Worm (Caenorhabditis elegans) whole organism, L4 larva: Measurements from ENCODE around the gene dmsr-14.

Experiments
- F26F4.8 ChIP-seq: fragments of 200-800 bp; sonication (Bioruptor generic); conservative IDR thresholded peaks from 2 replicates; pipeline ENCODE4 v1.3.6; 2022; ENCODE audit warnings: missing genetic modification characterization, missing compliant biosample characterization
- egl-27 ChIP-seq: sonication (generic microtip); optimal IDR thresholded peaks from 3 replicates; lab custom pipeline; 2017; ENCODE audit warnings: missing biosample characterization, missing genetic modification reagents, missing genetic modification characterization
- fos-1 ChIP-seq: fragments of 150-350 bp; optimal IDR thresholded peaks from 2 replicates; lab custom pipeline; 2014; ENCODE audit warnings: missing biosample characterization, missing genetic modification characterization
- lin-1 ChIP-seq: fragments of 200-800 bp; sonication (Bioruptor generic); IDR thresholded peaks from 2 replicates; pipeline ENCODE4 v1.3.6; 2022; ENCODE audit warnings: missing genetic modification reagents, missing genetic modification characterization, missing compliant biosample characterization
- lin-29 ChIP-seq: fragments of 200-800 bp; sonication (Bioruptor generic); IDR thresholded peaks from 2 replicates; pipeline ENCODE4 v1.3.6; 2022; ENCODE audit warnings: missing genetic modification reagents, missing genetic modification characterization, missing compliant biosample characterization
- lin-39 ChIP-seq: fragments of 150-350 bp; optimal IDR thresholded peaks from 2 replicates; lab custom pipeline; 2014; ENCODE audit warnings: missing biosample characterization, missing genetic modification reagents, missing genetic modification characterization
- nhr-102 ChIP-seq: sonication (generic microtip); optimal IDR thresholded peaks from 2 replicates; lab custom pipeline; 2016; ENCODE audit warnings: mild to moderate bottlenecking, missing genetic modification characterization, moderate library complexity, missing compliant biosample characterization
- nhr-11 ChIP-seq: fragments of 150-350 bp; optimal IDR thresholded peaks from 2 replicates; lab custom pipeline; 2014; ENCODE audit warnings: missing biosample characterization, missing genetic modification characterization
- nhr-237 ChIP-seq: sonication (generic microtip); optimal IDR thresholded peaks from 2 replicates; lab custom pipeline; 2017; ENCODE audit warnings: missing biosample characterization, missing genetic modification characterization
- skn-1 ChIP-seq: fragments of 150-350 bp; optimal IDR thresholded peaks from 2 replicates; lab custom pipeline; 2014; ENCODE audit warnings: missing biosample characterization, missing genetic modification characterization
- snpc-4 ChIP-seq: fragments of 150-350 bp; optimal IDR thresholded peaks from 2 replicates; lab custom pipeline; 2014; ENCODE audit warnings: missing biosample characterization, missing genetic modification characterization
- unc-130 ChIP-seq: sonication (generic microtip); optimal IDR thresholded peaks from 2 replicates; lab custom pipeline; 2016; ENCODE audit warnings: missing genetic modification reagents, missing genetic modification characterization, missing compliant biosample characterization
- unc-62 ChIP-seq, 3 experiments: fragments of 150-350 bp in 1 of 3; sonication (generic microtip); optimal IDR thresholded peaks in 2 of 3; peaks in 1 of 3; 1 replicate in 1 of 3; 2 replicates in 2 of 3; lab custom pipeline; 2014 to 2017; ENCODE audit warnings: missing biosample characterization in 3 of 3, missing genetic modification characterization in 3 of 3, missing genetic modification reagents in 3 of 3, missing genotype in 1 of 3

DNA sequence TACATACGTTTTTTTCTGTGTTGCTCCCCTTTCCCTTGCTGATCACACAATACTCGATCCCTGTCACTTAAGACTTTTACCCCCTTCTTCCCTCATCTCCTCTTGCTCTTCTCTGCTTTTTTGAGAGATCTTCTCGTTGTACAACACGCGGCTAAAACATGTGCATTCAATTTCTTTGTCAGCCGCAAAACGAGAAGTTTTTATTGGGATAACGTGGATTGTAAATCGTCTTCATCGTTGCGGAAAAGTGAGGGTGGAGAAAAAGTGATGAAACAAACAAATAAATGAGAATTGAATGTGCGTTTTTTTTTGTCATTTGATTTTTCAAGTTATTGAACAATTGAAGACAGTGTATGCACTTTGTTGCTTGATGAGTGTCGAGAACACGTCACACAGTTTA, 47.6 kb downstream of the dmsr-14 start:
- TF ChIP-seq unc-62 (GFP tag; optimal IDR thresholded peaks at IDR 0.05 in 1 of 2; lab: Kevin White, UChicago) (no peak), unc-62 (tag; optimal IDR thresholded peaks at IDR 0.05; lab: Kevin White, UChicago) (no peak), skn-1 (tag; lab: Kevin White, UChicago) (no peak), nhr-102 (tag; lab: Kevin White, UChicago) (no peak), lin-39 (tag; lab: Kevin White, UChicago) (no peak), snpc-4 (tag; lab: Kevin White, UChicago) (no peak), nhr-237 (tag; lab: Kevin White, UChicago) (no peak), unc-130 (GFP tag; lab: Kevin White, UChicago) (no peak), nhr-11 (no peak), lin-1 (GFP tag; lab: Robert Waterston, UW) (no peak), egl-27 (tag; lab: Kevin White, UChicago) (no peak), fos-1 (no peak), lin-29 (GFP tag; lab: Robert Waterston, UW) (no peak), F26F4.8 (GFP tag; lab: Robert Waterston, UW) (no peak)
